Worm (Caenorhabditis elegans) whole organism, L2 larva: ENCODE measurements around the gene F41G3.18.

Experiments
- C34F6.9 ChIP-seq: fragments of 150-350 bp; optimal IDR thresholded peaks from 2 replicates; lab custom pipeline; 2014; ENCODE audit warnings: missing biosample characterization, missing genetic modification characterization
- F13H6.1 ChIP-seq: sonication (generic microtip); optimal IDR thresholded peaks from 2 replicates; lab custom pipeline; 2016; ENCODE audit warnings: missing genetic modification characterization, missing compliant biosample characterization
- Y55F3AM.14 ChIP-seq: fragments of 200-800 bp; sonication (Bioruptor generic); optimal IDR thresholded peaks from 2 replicates; lab custom pipeline; 2018; ENCODE audit warnings: mild to moderate bottlenecking, missing genetic modification characterization, missing compliant biosample characterization
- ZK546.5 ChIP-seq: sonication (generic microtip); optimal IDR thresholded peaks from 2 replicates; lab custom pipeline; 2017; ENCODE audit warnings: missing biosample characterization, missing genetic modification characterization
- alr-1 ChIP-seq: fragments of 150-350 bp; optimal IDR thresholded peaks from 2 replicates; lab custom pipeline; 2014; ENCODE audit warnings: missing biosample characterization, missing genetic modification characterization
- aly-2 ChIP-seq: fragments of 150-350 bp; optimal IDR thresholded peaks from 2 replicates; lab custom pipeline; 2014; ENCODE audit warnings: missing biosample characterization, missing genetic modification characterization
- ama-1 ChIP-seq: fragments of 150-350 bp; optimal IDR thresholded peaks from 2 replicates; lab custom pipeline; 2018; ENCODE audit warnings: inconsistent platforms
- blmp-1 ChIP-seq: sonication (generic microtip); optimal IDR thresholded peaks from 2 replicates; lab custom pipeline; 2017; ENCODE audit warnings: missing genetic modification characterization, mild to moderate bottlenecking, missing compliant biosample characterization, antibody characterized with exemption, moderate library complexity; ENCODE audit not compliant: insufficient read depth
- ceh-16 ChIP-seq: fragments of 150-350 bp; optimal IDR thresholded peaks from 2 replicates; lab custom pipeline; 2014; ENCODE audit warnings: missing biosample characterization, missing genetic modification characterization
- ceh-82 ChIP-seq: fragments of 150-350 bp; optimal IDR thresholded peaks from 2 replicates; lab custom pipeline; 2014; ENCODE audit warnings: missing biosample characterization, missing genetic modification characterization
- crh-2 ChIP-seq: sonication (generic microtip); optimal IDR thresholded peaks from 2 replicates; lab custom pipeline; 2017; ENCODE audit warnings: missing biosample characterization, missing genetic modification characterization
- egl-27 ChIP-seq: sonication (generic microtip); optimal IDR thresholded peaks from 3 replicates; lab custom pipeline; 2017; ENCODE audit warnings: missing biosample characterization, missing genetic modification reagents, missing genetic modification characterization
- elt-1 ChIP-seq: fragments of 150-350 bp; optimal IDR thresholded peaks from 2 replicates; lab custom pipeline; 2014; ENCODE audit warnings: missing biosample characterization, missing genetic modification characterization
- elt-3 ChIP-seq: sonication (generic microtip); optimal IDR thresholded peaks from 2 replicates; lab custom pipeline; 2017; ENCODE audit warnings: missing biosample characterization, missing genetic modification characterization
- fos-1 ChIP-seq: fragments of 150-350 bp; optimal IDR thresholded peaks from 2 replicates; lab custom pipeline; 2014; ENCODE audit warnings: missing biosample characterization, missing genetic modification characterization
- lin-13 ChIP-seq: fragments of 150-350 bp; optimal IDR thresholded peaks from 2 replicates; lab custom pipeline; 2014; ENCODE audit warnings: missing biosample characterization, missing genetic modification reagents, missing genetic modification characterization
- lsy-2 ChIP-seq, 2 experiments: fragments of 150-350 bp in 1 of 2; sonication (generic microtip) in 1 of 2; optimal IDR thresholded peaks; 2 replicates each; lab custom pipeline; 2014 to 2017; ENCODE audit warnings: missing biosample characterization in 2 of 2, missing genetic modification characterization in 2 of 2
- mdl-1 ChIP-seq, 2 experiments: fragments of 150-350 bp in 1 of 2; sonication (generic microtip) in 1 of 2; optimal IDR thresholded peaks; 2 replicates each; lab custom pipeline; 2017; ENCODE audit warnings: missing biosample characterization in 2 of 2, missing genetic modification characterization in 2 of 2
- nhr-10 ChIP-seq: sonication (generic microtip); optimal IDR thresholded peaks from 2 replicates; lab custom pipeline; 2017; ENCODE audit warnings: missing biosample characterization, missing genetic modification characterization
- nhr-11 ChIP-seq: fragments of 150-350 bp; optimal IDR thresholded peaks from 2 replicates; lab custom pipeline; 2014; ENCODE audit warnings: missing biosample characterization, missing genetic modification characterization
- nhr-12 ChIP-seq: fragments of 150-350 bp; optimal IDR thresholded peaks from 2 replicates; lab custom pipeline; 2014; ENCODE audit warnings: missing biosample characterization, missing genetic modification characterization
- nhr-129 ChIP-seq: fragments of 150-350 bp; optimal IDR thresholded peaks from 2 replicates; lab custom pipeline; 2014; ENCODE audit warnings: missing biosample characterization, missing genetic modification characterization
- nhr-21 ChIP-seq: fragments of 150-350 bp; optimal IDR thresholded peaks from 2 replicates; lab custom pipeline; 2014; ENCODE audit warnings: missing biosample characterization, missing genetic modification characterization
- nhr-23 ChIP-seq: fragments of 150-350 bp; optimal IDR thresholded peaks from 2 replicates; lab custom pipeline; 2014; ENCODE audit warnings: missing biosample characterization, missing genetic modification reagents, missing genetic modification characterization
- nhr-237 ChIP-seq: fragments of 150-350 bp; optimal IDR thresholded peaks from 2 replicates; lab custom pipeline; 2014; ENCODE audit warnings: missing biosample characterization, missing genetic modification characterization
- nhr-25 ChIP-seq: fragments of 150-350 bp; sonication (generic microtip); optimal IDR thresholded peaks from 3 replicates; lab custom pipeline; 2014; ENCODE audit warnings: missing biosample characterization, missing genetic modification characterization
- nhr-6 ChIP-seq: fragments of 150-350 bp; optimal IDR thresholded peaks from 2 replicates; lab custom pipeline; 2014; ENCODE audit warnings: missing biosample characterization, missing genetic modification characterization
- nhr-77 ChIP-seq: fragments of 150-350 bp; optimal IDR thresholded peaks from 2 replicates; lab custom pipeline; 2014; ENCODE audit warnings: missing biosample characterization, missing genetic modification characterization
- peb-1 ChIP-seq: fragments of 150-350 bp; optimal IDR thresholded peaks from 2 replicates; lab custom pipeline; 2014; ENCODE audit warnings: missing biosample characterization, missing genetic modification characterization
- sma-3 ChIP-seq: sonication (generic microtip); optimal IDR thresholded peaks from 2 replicates; lab custom pipeline; 2016; ENCODE audit warnings: missing genetic modification reagents, missing genetic modification characterization, missing compliant biosample characterization
- sma-9 ChIP-seq, 2 experiments: fragments of 150-350 bp in 1 of 2; sonication (generic microtip) in 1 of 2; optimal IDR thresholded peaks; 2 replicates each; lab custom pipeline; 2014 to 2016; ENCODE audit warnings: missing genetic modification characterization in 2 of 2, mild to moderate bottlenecking in 1 of 2, missing biosample characterization in 1 of 2, missing compliant biosample characterization in 1 of 2, missing genetic modification reagents in 1 of 2, moderate library complexity in 1 of 2
- snpc-4 ChIP-seq: fragments of 150-350 bp; optimal IDR thresholded peaks from 2 replicates; lab custom pipeline; 2014; ENCODE audit warnings: missing biosample characterization, missing genetic modification characterization
- unc-39 ChIP-seq: fragments of 150-350 bp; optimal IDR thresholded peaks from 2 replicates; lab custom pipeline; 2014; ENCODE audit warnings: missing biosample characterization, missing genetic modification characterization
- unc-55 ChIP-seq: fragments of 150-350 bp; sonication (generic microtip); optimal IDR thresholded peaks from 3 replicates; lab custom pipeline; 2014; ENCODE audit warnings: missing biosample characterization, missing genetic modification reagents, missing genetic modification characterization
- unc-62 ChIP-seq: fragments of 150-350 bp; optimal IDR thresholded peaks from 2 replicates; lab custom pipeline; 2014; ENCODE audit warnings: missing biosample characterization, missing genetic modification reagents, missing genetic modification characterization
- zag-1 ChIP-seq: fragments of 150-350 bp; optimal IDR thresholded peaks from 2 replicates; lab custom pipeline; 2014; ENCODE audit warnings: missing biosample characterization, missing genetic modification characterization
- ztf-1 ChIP-seq: fragments of 200-800 bp; sonication (Bioruptor generic); conservative IDR thresholded peaks from 2 replicates; pipeline ENCODE4 v1.3.6; 2022; ENCODE audit warnings: missing genetic modification characterization, missing compliant biosample characterization
- ztf-11 ChIP-seq: sonication (generic microtip); optimal IDR thresholded peaks from 2 replicates; lab custom pipeline; 2017; ENCODE audit warnings: missing biosample characterization, missing genetic modification characterization

Gene F41G3.18

ce11 chrII:6736604-6737003 lies 31.5 kb upstream of the F41G3.18 start, which contains the start of gene T14B4.1:
T14B4.1 (plus strand) TSS chrII:6736904.
- TF ChIP-seq egl-27 (tag; lab: Kevin White, UChicago), result no peak
- no peak for TF ChIP-seq C34F6.9 (tag; lab: Kevin White, UChicago)
- no peak for TF ChIP-seq aly-2 (tag; lab: Kevin White, UChicago)
- TF ChIP-seq nhr-25, result no peak
- TF ChIP-seq nhr-237 (tag; lab: Kevin White, UChicago), result no peak
- no peak for TF ChIP-seq ceh-82 (tag; lab: Kevin White, UChicago)
- no peak for TF ChIP-seq Y55F3AM.14 (GFP tag; lab: Kevin White, UChicago)
- TF ChIP-seq unc-55, result no peak
- no peak for TF ChIP-seq zag-1 (tag; lab: Kevin White, UChicago)
- no peak for TF ChIP-seq sma-9 (GFP tag; optimal IDR thresholded peaks at IDR 0.05; lab: Kevin White, UChicago)
- no peak for TF ChIP-seq sma-9 (tag; optimal IDR thresholded peaks at IDR 0.05; lab: Kevin White, UChicago)
- no peak for TF ChIP-seq unc-39
- TF ChIP-seq sma-3 (GFP tag; lab: Kevin White, UChicago), result no peak
- no peak for TF ChIP-seq nhr-77

ce11 chrII:6741428-6741827 lies 26.7 kb upstream of the F41G3.18 start, which contains the start of gene exos-8:
exos-8 (plus strand) TSS chrII:6741691.
- no peak for TF ChIP-seq nhr-23 (tag; lab: Kevin White, UChicago)
- TF ChIP-seq sma-9 (GFP tag; optimal IDR thresholded peaks at IDR 0.05; lab: Kevin White, UChicago), result peak; percentile 33
- TF ChIP-seq sma-9 (tag; optimal IDR thresholded peaks at IDR 0.05; lab: Kevin White, UChicago), result no peak
- TF ChIP-seq lsy-2 (tag; optimal IDR thresholded peaks at IDR 0.05; lab: Kevin White, UChicago), result peak in 1 of 2 experiments; percentile 71
- peak; percentile 65 for TF ChIP-seq nhr-129 (tag; lab: Kevin White, UChicago)
- no peak for TF ChIP-seq ceh-16
- TF ChIP-seq snpc-4, result no peak
- TF ChIP-seq ama-1, result no peak
- TF ChIP-seq crh-2 (tag; lab: Kevin White, UChicago), result peak; percentile 48
- no peak for TF ChIP-seq nhr-12 (tag; lab: Kevin White, UChicago)
- no peak for TF ChIP-seq elt-3
- TF ChIP-seq nhr-21, result peak; percentile 13
- no peak for TF ChIP-seq peb-1 (tag; lab: Kevin White, UChicago)
- TF ChIP-seq lin-13 (GFP tag; lab: Kevin White, UChicago), result peak; percentile 54
- no peak for TF ChIP-seq alr-1
- no peak for TF ChIP-seq nhr-10 (tag; lab: Kevin White, UChicago)
- TF ChIP-seq egl-27 (tag; lab: Kevin White, UChicago), result no peak
- TF ChIP-seq sma-3 (GFP tag; lab: Kevin White, UChicago), result peak; percentile 57
- TF ChIP-seq C34F6.9 (tag; lab: Kevin White, UChicago), result peak; percentile 68
- TF ChIP-seq zag-1 (tag; lab: Kevin White, UChicago), result peak; percentile 7
- TF ChIP-seq nhr-11 (tag; lab: Kevin White, UChicago), result no peak
- no peak for TF ChIP-seq elt-1
- peak; percentile 32 for TF ChIP-seq fos-1 (tag; lab: Kevin White, UChicago)
- TF ChIP-seq F13H6.1, result peak; percentile 20
- no peak for TF ChIP-seq unc-39
- TF ChIP-seq nhr-237 (tag; lab: Kevin White, UChicago), result no peak

- TF ChIP-seq elt-3, result no peak
- TF ChIP-seq nhr-11 (tag; lab: Kevin White, UChicago), result no peak
- TF ChIP-seq mdl-1 (tag; optimal IDR thresholded peaks at IDR 0.05; lab: Kevin White, UChicago), result no peak
- no peak for TF ChIP-seq nhr-21
- no peak for TF ChIP-seq aly-2 (tag; lab: Kevin White, UChicago)
- TF ChIP-seq ztf-11 (tag; lab: Kevin White, UChicago), result no peak
- no peak for TF ChIP-seq zag-1 (tag; lab: Kevin White, UChicago)
- no peak for TF ChIP-seq snpc-4
- no peak for TF ChIP-seq ztf-1 (GFP tag; lab: Robert Waterston, UW)
- TF ChIP-seq lin-13 (GFP tag; lab: Kevin White, UChicago), result no peak
- TF ChIP-seq peb-1 (tag; lab: Kevin White, UChicago), result no peak
- no peak for TF ChIP-seq blmp-1 (tag; lab: Kevin White, UChicago)
- TF ChIP-seq sma-3 (GFP tag; lab: Kevin White, UChicago), result no peak
- no peak for TF ChIP-seq ZK546.5 (tag; lab: Kevin White, UChicago)
- no peak for TF ChIP-seq nhr-6 (tag; lab: Kevin White, UChicago)
- TF ChIP-seq unc-62 (GFP tag; lab: Kevin White, UChicago), result no peak
- no peak for TF ChIP-seq elt-1
- no peak for TF ChIP-seq fos-1 (tag; lab: Kevin White, UChicago)
Measured at ce11 chrII:6742614-6743013, 25.5 kb upstream of the F41G3.18 start, which contains the start of gene F41G3.6. F41G3.6 (plus strand) TSS chrII:6742914.
